Worm (Caenorhabditis elegans) whole organism, young adult: ENCODE results near the gene wrm-1.

ENCODE experiments used
- B0261.1 ChIP-seq: sonication (generic microtip); optimal IDR thresholded peaks from 2 replicates; lab custom pipeline; 2016; ENCODE audit warnings: mild to moderate bottlenecking, missing genetic modification characterization, moderate library complexity, missing compliant biosample characterization
- B0336.3 ChIP-seq: fragments of 200-800 bp; sonication (Bioruptor generic); IDR thresholded peaks from 2 replicates; pipeline ENCODE4 v1.3.6; 2022; ENCODE audit warnings: missing genetic modification characterization, missing compliant biosample characterization
- D2030.7 ChIP-seq: fragments of 200-800 bp; sonication (Bioruptor generic); IDR thresholded peaks from 2 replicates; pipeline ENCODE4 v1.3.6; 2022; ENCODE audit warnings: missing genetic modification reagents, missing genetic modification characterization, missing compliant biosample characterization
- F23B12.7 ChIP-seq: sonication (generic microtip); optimal IDR thresholded peaks from 2 replicates; lab custom pipeline; 2017; ENCODE audit warnings: missing genetic modification characterization, mild to moderate bottlenecking, missing compliant biosample characterization, antibody characterized with exemption, moderate library complexity; ENCODE audit not compliant: insufficient read depth
- F37B4.10 ChIP-seq: fragments of 200-800 bp; sonication (Bioruptor generic); IDR thresholded peaks from 2 replicates; pipeline ENCODE4 v1.3.6; 2022; ENCODE audit warnings: missing genetic modification characterization, missing compliant biosample characterization
- F49E8.2 ChIP-seq: sonication (generic microtip); optimal IDR thresholded peaks from 3 replicates; lab custom pipeline; 2017; ENCODE audit warnings: missing genetic modification characterization, mild to moderate bottlenecking, missing compliant biosample characterization, antibody characterized with exemption, moderate library complexity; ENCODE audit not compliant: insufficient read depth
- F57C9.4 ChIP-seq: sonication (generic microtip); optimal IDR thresholded peaks from 2 replicates; lab custom pipeline; 2017; ENCODE audit warnings: mild to moderate bottlenecking, missing genetic modification characterization, missing compliant biosample characterization
- K11D2.4 ChIP-seq: fragments of 200-800 bp; sonication (Bioruptor generic); IDR thresholded peaks from 2 replicates; pipeline ENCODE4 v1.3.6; 2022; ENCODE audit warnings: missing genetic modification reagents, missing genetic modification characterization, missing compliant biosample characterization
- T26A5.8 ChIP-seq: sonication (generic microtip); optimal IDR thresholded peaks from 2 replicates; lab custom pipeline; 2016; ENCODE audit warnings: missing genetic modification characterization, missing compliant biosample characterization
- Y53G8AR.9 ChIP-seq: fragments of 200-800 bp; sonication (Bioruptor generic); conservative IDR thresholded peaks from 2 replicates; pipeline ENCODE4 v1.3.6; 2022; ENCODE audit warnings: missing genetic modification reagents, missing genetic modification characterization, missing compliant biosample characterization
- Y56A3A.18 ChIP-seq: fragments of 200-800 bp; sonication (Bioruptor generic); IDR thresholded peaks from 2 replicates; pipeline ENCODE4 v1.3.6; 2022; ENCODE audit warnings: missing genetic modification reagents, missing genetic modification characterization, missing compliant biosample characterization
- akir-1 ChIP-seq: fragments of 200-800 bp; sonication (Bioruptor generic); optimal IDR thresholded peaks from 2 replicates; lab custom pipeline; 2018; ENCODE audit warnings: mild to moderate bottlenecking, missing genetic modification characterization, moderate library complexity, missing compliant biosample characterization
- aptf-3 ChIP-seq: fragments of 200-800 bp; sonication (Bioruptor generic); IDR thresholded peaks from 2 replicates; pipeline ENCODE4 v1.3.6; 2022; ENCODE audit warnings: missing genetic modification characterization, missing compliant biosample characterization
- bed-1 ChIP-seq: fragments of 200-800 bp; sonication (Bioruptor generic); IDR thresholded peaks from 2 replicates; pipeline ENCODE4 v1.3.6; 2022; ENCODE audit warnings: missing genetic modification reagents, missing genetic modification characterization, missing compliant biosample characterization
- cebp-1 ChIP-seq, 2 experiments: fragments of 200-800 bp in 1 of 2; sonication (Bioruptor generic) in 1 of 2; sonication (generic microtip) in 1 of 2; IDR thresholded peaks in 1 of 2; optimal IDR thresholded peaks in 1 of 2; 2 replicates each; pipeline versions ENCODE4 v1.3.6 to Lab custom; 2017 to 2022; ENCODE audit warnings: missing compliant biosample characterization in 2 of 2, missing genetic modification characterization in 2 of 2, mild to moderate bottlenecking in 1 of 2, missing genetic modification reagents in 1 of 2, moderate library complexity in 1 of 2
- ceh-27 ChIP-seq: fragments of 200-800 bp; sonication (Bioruptor generic); optimal IDR thresholded peaks from 2 replicates; lab custom pipeline; 2018; ENCODE audit warnings: mild to moderate bottlenecking, missing genetic modification characterization, moderate library complexity, missing compliant biosample characterization
- ceh-58 ChIP-seq: fragments of 200-800 bp; sonication (Bioruptor generic); IDR thresholded peaks from 2 replicates; pipeline ENCODE4 v1.3.6; 2022; ENCODE audit warnings: missing genetic modification characterization, missing compliant biosample characterization
- ceh-79 ChIP-seq: sonication (generic microtip); optimal IDR thresholded peaks from 2 replicates; lab custom pipeline; 2017; ENCODE audit warnings: mild to moderate bottlenecking, missing genetic modification characterization, missing compliant biosample characterization
- ceh-91 ChIP-seq: fragments of 200-800 bp; sonication (Bioruptor generic); IDR thresholded peaks from 2 replicates; pipeline ENCODE4 v1.3.6; 2022; ENCODE audit warnings: missing genetic modification reagents, missing genetic modification characterization, missing compliant biosample characterization
- chd-7 ChIP-seq: sonication (generic microtip); optimal IDR thresholded peaks from 2 replicates; lab custom pipeline; 2016; ENCODE audit warnings: mild to moderate bottlenecking, missing genetic modification characterization, moderate library complexity, missing compliant biosample characterization
- die-1 ChIP-seq: sonication (generic microtip); optimal IDR thresholded peaks from 2 replicates; lab custom pipeline; 2016; ENCODE audit warnings: missing genotype, mild to moderate bottlenecking, missing genetic modification characterization, missing compliant biosample characterization
- egrh-3 ChIP-seq: fragments of 200-800 bp; sonication (Bioruptor generic); IDR thresholded peaks from 2 replicates; pipeline ENCODE4 v1.3.6; 2022; ENCODE audit warnings: missing genetic modification reagents, missing genetic modification characterization, missing compliant biosample characterization
- fkh-3 ChIP-seq: sonication (generic microtip); optimal IDR thresholded peaks from 2 replicates; lab custom pipeline; 2016; ENCODE audit warnings: mild to moderate bottlenecking, missing genetic modification characterization, missing compliant biosample characterization
- him-1 ChIP-seq: sonication (generic microtip); optimal IDR thresholded peaks from 2 replicates; lab custom pipeline; 2016; ENCODE audit warnings: missing genotype, missing genetic modification reagents, missing genetic modification characterization, missing compliant biosample characterization
- hlh-26 ChIP-seq: fragments of 200-800 bp; sonication (Bioruptor generic); conservative IDR thresholded peaks from 2 replicates; pipeline ENCODE4 v1.3.6; 2022; ENCODE audit warnings: missing genetic modification reagents, missing genetic modification characterization, missing compliant biosample characterization
- hmg-1.2 ChIP-seq: fragments of 200-800 bp; sonication (Bioruptor generic); IDR thresholded peaks from 2 replicates; pipeline ENCODE4 v1.3.6; 2022; ENCODE audit warnings: missing genetic modification reagents, missing genetic modification characterization, missing compliant biosample characterization
- hsf-1 ChIP-seq: fragments of 200-800 bp; sonication (Bioruptor generic); IDR thresholded peaks from 2 replicates; pipeline ENCODE4 v1.3.6; 2022; ENCODE audit warnings: missing genetic modification reagents, missing genetic modification characterization, missing compliant biosample characterization
- lir-1 ChIP-seq: fragments of 200-800 bp; sonication (Bioruptor generic); conservative IDR thresholded peaks from 2 replicates; pipeline ENCODE4 v1.3.6; 2022; ENCODE audit warnings: missing genetic modification reagents, missing genetic modification characterization, missing compliant biosample characterization
- lsl-1 ChIP-seq: fragments of 200-800 bp; sonication (Bioruptor generic); optimal IDR thresholded peaks from 2 replicates; lab custom pipeline; 2018; ENCODE audit warnings: mild to moderate bottlenecking, missing genetic modification characterization, moderate library complexity, missing compliant biosample characterization
- madf-10 ChIP-seq: sonication (generic microtip); optimal IDR thresholded peaks from 2 replicates; lab custom pipeline; 2016; ENCODE audit warnings: mild to moderate bottlenecking, missing genetic modification characterization, missing compliant biosample characterization
- madf-6 ChIP-seq: fragments of 200-800 bp; sonication (Bioruptor generic); IDR thresholded peaks from 2 replicates; pipeline ENCODE4 v1.3.6; 2022; ENCODE audit warnings: missing genetic modification reagents, missing genetic modification characterization, missing compliant biosample characterization
- madf-8 ChIP-seq: fragments of 200-800 bp; sonication (Bioruptor generic); conservative IDR thresholded peaks from 2 replicates; pipeline ENCODE4 v1.3.6; 2022; ENCODE audit warnings: missing genetic modification reagents, missing genetic modification characterization, missing compliant biosample characterization
- mes-4 ChIP-seq: sonication (generic microtip); optimal IDR thresholded peaks from 2 replicates; lab custom pipeline; 2016; ENCODE audit warnings: missing genotype, missing genetic modification characterization, missing compliant biosample characterization
- nfyb-1 ChIP-seq: fragments of 200-800 bp; sonication (Bioruptor generic); IDR thresholded peaks from 2 replicates; pipeline ENCODE4 v1.3.6; 2022; ENCODE audit warnings: missing genetic modification reagents, missing genetic modification characterization, missing compliant biosample characterization
- pbrm-1 ChIP-seq: fragments of 200-800 bp; sonication (Bioruptor generic); IDR thresholded peaks from 2 replicates; pipeline ENCODE4 v1.3.6; 2022; ENCODE audit warnings: missing genetic modification reagents, missing genetic modification characterization, missing compliant biosample characterization
- pha-4 ChIP-seq: fragments of 150-350 bp; sonication (generic microtip); optimal IDR thresholded peaks from 2 replicates; lab custom pipeline; 2014; ENCODE audit warnings: missing biosample characterization, missing genetic modification reagents, missing genetic modification characterization
- snpc-1.1 ChIP-seq: sonication (generic microtip); optimal IDR thresholded peaks from 2 replicates; lab custom pipeline; 2017; ENCODE audit warnings: missing genetic modification characterization, mild to moderate bottlenecking, missing compliant biosample characterization, antibody characterized with exemption, moderate library complexity, missing genotype, missing genetic modification reagents; ENCODE audit not compliant: insufficient read depth
- snpc-1.3 ChIP-seq: sonication (generic microtip); optimal IDR thresholded peaks from 2 replicates; lab custom pipeline; 2017; ENCODE audit warnings: missing genetic modification characterization, mild to moderate bottlenecking, missing compliant biosample characterization, antibody characterized with exemption, moderate library complexity, missing genotype, missing genetic modification reagents; ENCODE audit not compliant: insufficient read depth
- sptf-2 ChIP-seq: fragments of 200-800 bp; sonication (Bioruptor generic); optimal IDR thresholded peaks from 2 replicates; lab custom pipeline; 2018; ENCODE audit warnings: mild to moderate bottlenecking, missing genetic modification characterization, missing compliant biosample characterization
- tbx-9 ChIP-seq: sonication (generic microtip); optimal IDR thresholded peaks from 2 replicates; lab custom pipeline; 2016; ENCODE audit warnings: borderline replicate concordance, missing genetic modification characterization, inconsistent platforms, missing compliant biosample characterization
- tlf-1 ChIP-seq: fragments of 200-800 bp; sonication (Bioruptor generic); optimal IDR thresholded peaks from 2 replicates; lab custom pipeline; 2018; ENCODE audit warnings: mild to moderate bottlenecking, missing genetic modification characterization, missing compliant biosample characterization
- zfh-2 ChIP-seq: fragments of 200-800 bp; sonication (Bioruptor generic); conservative IDR thresholded peaks from 2 replicates; pipeline ENCODE4 v1.3.6; 2022; ENCODE audit warnings: missing genetic modification reagents, missing genetic modification characterization, missing compliant biosample characterization
- zim-3 ChIP-seq: sonication (generic microtip); optimal IDR thresholded peaks from 2 replicates; lab custom pipeline; 2017; ENCODE audit warnings: mild to moderate bottlenecking, missing genetic modification characterization, moderate library complexity, missing compliant biosample characterization
- ztf-28 ChIP-seq: fragments of 200-800 bp; sonication (Bioruptor generic); IDR thresholded peaks from 2 replicates; pipeline ENCODE4 v1.3.6; 2022; ENCODE audit warnings: missing genetic modification reagents, missing genetic modification characterization, missing compliant biosample characterization
- ztf-3 ChIP-seq: fragments of 200-800 bp; sonication (Bioruptor generic); optimal IDR thresholded peaks from 2 replicates; lab custom pipeline; 2018; ENCODE audit warnings: mild to moderate bottlenecking, missing genetic modification characterization, missing compliant biosample characterization

wrm-1 gene

DNA sequence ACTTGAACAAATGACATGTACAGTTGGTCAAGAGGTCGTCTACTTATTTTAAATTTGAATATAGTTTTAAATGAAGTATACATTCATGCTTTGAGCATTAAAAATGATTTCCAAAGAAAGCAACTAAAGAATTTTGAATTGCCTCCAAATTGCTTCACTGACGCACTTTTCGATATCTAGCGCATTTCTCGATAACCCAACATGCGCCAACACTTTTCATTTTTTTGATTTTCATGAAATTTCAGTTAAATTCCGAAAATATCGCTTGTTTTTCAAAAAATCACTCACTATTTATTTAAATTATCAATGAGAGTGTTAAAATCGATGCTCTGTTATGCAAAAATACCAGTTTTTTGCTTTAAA, 2.8 kb upstream of the wrm-1 start (continued):
- TF ChIP-seq D2030.7 (GFP tag; lab: Robert Waterston, UW) (peak; percentile 49; the same call in 1 of the 2 replicates), egrh-3 (GFP tag; lab: Robert Waterston, UW) (no peak), sptf-2 (GFP tag; lab: Kevin White, UChicago) (no peak), B0336.3 (GFP tag; lab: Robert Waterston, UW) (no peak), zim-3 (tag; lab: Kevin White, UChicago) (no peak), F23B12.7 (tag; lab: Kevin White, UChicago) (peak; percentile 22), F57C9.4 (tag; lab: Kevin White, UChicago) (no peak), Y53G8AR.9 (GFP tag; lab: Robert Waterston, UW) (no peak), ceh-58 (GFP tag; lab: Robert Waterston, UW) (no peak), die-1 (tag; lab: Kevin White, UChicago) (no peak), B0261.1 (no peak), F49E8.2 (tag; lab: Kevin White, UChicago) (peak; percentile 40), hmg-1.2 (GFP tag; lab: Robert Waterston, UW) (no peak), zfh-2 (no peak), lir-1 (GFP tag; lab: Robert Waterston, UW) (no peak; the same call in 1 of the 2 replicates), akir-1 (GFP tag; lab: Kevin White, UChicago) (no peak), ztf-3 (no peak), fkh-3 (tag; lab: Kevin White, UChicago) (no peak), madf-8 (GFP tag; lab: Robert Waterston, UW) (peak; percentile 69), hsf-1 (GFP tag; lab: Robert Waterston, UW) (peak; percentile 48; the same call in 1 of the 2 replicates), cebp-1 (GFP tag; IDR thresholded peaks at IDR 0.05; lab: Robert Waterston, UW) (no peak), cebp-1 (tag; optimal IDR thresholded peaks at IDR 0.05; lab: Kevin White, UChicago) (no peak), madf-10 (no peak), T26A5.8 (tag; lab: Kevin White, UChicago) (no peak), tlf-1 (peak; percentile 64), snpc-1.1 (tag; lab: Kevin White, UChicago) (no peak), ceh-79 (tag; lab: Kevin White, UChicago) (no peak), pbrm-1 (GFP tag; lab: Robert Waterston, UW) (peak; percentile 50; the same call in 1 of the 2 replicates), nfyb-1 (GFP tag; lab: Robert Waterston, UW) (no peak), lsl-1 (GFP tag; lab: Kevin White, UChicago) (peak; percentile 68), aptf-3 (no peak), pha-4 (tag; lab: Kevin White, UChicago) (no peak), K11D2.4 (GFP tag; lab: Robert Waterston, UW) (no peak), ceh-91 (GFP tag; lab: Robert Waterston, UW) (peak; percentile 39; the same call in 1 of the 2 replicates), ceh-27 (GFP tag; lab: Kevin White, UChicago) (no peak), chd-7 (tag; lab: Kevin White, UChicago) (no peak), snpc-1.3 (peak; percentile 40), F37B4.10 (GFP tag; lab: Robert Waterston, UW) (no peak), ztf-28 (GFP tag; lab: Robert Waterston, UW) (no peak), him-1 (tag; lab: Kevin White, UChicago) (peak; percentile 8), Y56A3A.18 (GFP tag; lab: Robert Waterston, UW) (no peak), tbx-9 (no peak), mes-4 (tag; lab: Kevin White, UChicago) (no peak), hlh-26 (GFP tag; lab: Robert Waterston, UW) (no peak), madf-6 (GFP tag; lab: Robert Waterston, UW) (peak; percentile 87), bed-1 (GFP tag; lab: Robert Waterston, UW) (no peak)
- TF ChIP-seq, all 124 proteins: peak for 23
